Worm (Caenorhabditis elegans) whole organism, L4 larva: ENCODE results near the gene set-24.

Experiments used
- F49E8.2 ChIP-seq: sonication (generic microtip); optimal IDR thresholded peaks from 2 replicates; lab custom pipeline; 2016; ENCODE audit warnings: missing compliant biosample characterization, mild to moderate bottlenecking, missing genetic modification characterization, borderline replicate concordance
- R02D3.7 ChIP-seq: fragments of 150-350 bp; sonication (generic microtip); optimal IDR thresholded peaks from 3 replicates; lab custom pipeline; 2014; ENCODE audit warnings: missing biosample characterization, missing genetic modification characterization
- ZK546.5 ChIP-seq, 2 experiments: sonication (generic microtip); optimal IDR thresholded peaks; 2 replicates each; lab custom pipeline; 2017; ENCODE audit warnings: missing biosample characterization in 2 of 2, missing genetic modification characterization in 2 of 2
- ama-1 ChIP-seq: fragments of 150-350 bp; optimal IDR thresholded peaks from 2 replicates; lab custom pipeline; 2014; ENCODE audit warnings: inconsistent platforms, mixed read lengths
- dpl-1 ChIP-seq: fragments of 150-350 bp; optimal IDR thresholded peaks from 2 replicates; lab custom pipeline; 2014; ENCODE audit warnings: missing biosample characterization, missing genetic modification reagents, missing genetic modification characterization
- fkh-10 ChIP-seq: fragments of 150-350 bp; optimal IDR thresholded peaks from 2 replicates; lab custom pipeline; 2014; ENCODE audit warnings: missing biosample characterization, missing genetic modification reagents, missing genetic modification characterization
- fos-1 ChIP-seq: fragments of 150-350 bp; optimal IDR thresholded peaks from 2 replicates; lab custom pipeline; 2014; ENCODE audit warnings: missing biosample characterization, missing genetic modification characterization
- lsy-2 ChIP-seq, 2 experiments: fragments of 150-350 bp in 1 of 2; sonication (generic microtip) in 1 of 2; optimal IDR thresholded peaks; 2 replicates each; lab custom pipeline; 2014 to 2017; ENCODE audit warnings: missing biosample characterization in 2 of 2, missing genetic modification characterization in 2 of 2
- mep-1 ChIP-seq: fragments of 150-350 bp; sonication (generic microtip); optimal IDR thresholded peaks from 3 replicates; lab custom pipeline; 2014; ENCODE audit warnings: missing biosample characterization, missing genetic modification characterization
- nhr-77 ChIP-seq: fragments of 150-350 bp; optimal IDR thresholded peaks from 2 replicates; lab custom pipeline; 2014; ENCODE audit warnings: missing biosample characterization, missing genetic modification characterization
- snpc-1.2 ChIP-seq: fragments of 200-800 bp; sonication (Bioruptor generic); IDR thresholded peaks from 2 replicates; pipeline ENCODE4 v1.3.6; 2022; ENCODE audit warnings: missing genetic modification reagents, missing genetic modification characterization, missing compliant biosample characterization
- spr-3 ChIP-seq: fragments of 200-800 bp; sonication (Bioruptor generic); optimal IDR thresholded peaks from 2 replicates; lab custom pipeline; 2018; ENCODE audit warnings: mild to moderate bottlenecking, missing genetic modification characterization, missing compliant biosample characterization
- vab-7 ChIP-seq: fragments of 200-800 bp; sonication (Bioruptor generic); IDR thresholded peaks from 2 replicates; pipeline ENCODE4 v1.3.6; 2022; ENCODE audit warnings: missing genetic modification reagents, missing genetic modification characterization, missing compliant biosample characterization
- zag-1 ChIP-seq: fragments of 150-350 bp; optimal IDR thresholded peaks from 2 replicates; lab custom pipeline; 2014; ENCODE audit warnings: missing biosample characterization, missing genetic modification characterization

DNA sequence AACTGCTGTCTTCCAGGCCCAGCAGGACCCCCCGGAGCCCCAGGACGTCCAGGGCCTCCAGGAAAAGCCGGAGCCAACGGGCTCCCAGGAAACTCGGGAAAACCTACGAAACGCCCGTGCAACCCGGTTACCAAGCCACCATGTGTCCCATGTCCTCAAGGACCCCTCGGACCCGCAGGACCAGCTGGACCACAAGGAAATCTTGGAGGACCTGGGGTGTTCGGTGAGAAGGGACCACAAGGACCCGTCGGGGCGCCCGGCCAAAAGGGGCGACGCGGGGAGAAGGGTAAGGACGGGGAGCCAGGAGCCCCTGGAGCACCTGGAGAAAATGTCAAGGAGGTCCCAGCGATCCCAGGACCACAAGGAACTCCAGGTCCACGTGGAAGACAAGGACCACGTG is 44.6 kb upstream of the set-24 start:
- TF ChIP-seq spr-3 = no peak
- TF ChIP-seq F49E8.2 (tag; lab: Kevin White, UChicago) = no peak
- no peak for TF ChIP-seq lsy-2 (tag; optimal IDR thresholded peaks at IDR 0.05; lab: Kevin White, UChicago)
- no peak for TF ChIP-seq fos-1 (tag; lab: Kevin White, UChicago)
- no peak for TF ChIP-seq mep-1 (tag; lab: Kevin White, UChicago)
- no peak for TF ChIP-seq nhr-77 (tag; lab: Kevin White, UChicago)
- TF ChIP-seq vab-7 (GFP tag; lab: Robert Waterston, UW) = no peak
- no peak for TF ChIP-seq snpc-1.2 (GFP tag; lab: Robert Waterston, UW)
- no peak for TF ChIP-seq ama-1
- TF ChIP-seq R02D3.7 = no peak
- no peak for TF ChIP-seq dpl-1 (GFP tag; lab: Kevin White, UChicago)
- TF ChIP-seq fkh-10 (GFP tag; lab: Kevin White, UChicago) = no peak
- no peak for TF ChIP-seq ZK546.5 (tag; optimal IDR thresholded peaks at IDR 0.05; lab: Kevin White, UChicago)
- TF ChIP-seq zag-1 (tag; lab: Kevin White, UChicago) = no peak
